Fruit fly (Drosophila melanogaster) Kc167 (cell line): ENCODE data around the gene WASp.

Experiments
- h ChIP-seq: fragments of >200 bp; optimal IDR thresholded peaks from 3 replicates; lab custom pipeline; 2018; ENCODE audit warnings: missing external identifiers
- psq ChIP-seq: fragments of >200 bp; optimal IDR thresholded peaks from 2 replicates; lab custom pipeline; 2017; ENCODE audit warnings: missing external identifiers

DNA sequence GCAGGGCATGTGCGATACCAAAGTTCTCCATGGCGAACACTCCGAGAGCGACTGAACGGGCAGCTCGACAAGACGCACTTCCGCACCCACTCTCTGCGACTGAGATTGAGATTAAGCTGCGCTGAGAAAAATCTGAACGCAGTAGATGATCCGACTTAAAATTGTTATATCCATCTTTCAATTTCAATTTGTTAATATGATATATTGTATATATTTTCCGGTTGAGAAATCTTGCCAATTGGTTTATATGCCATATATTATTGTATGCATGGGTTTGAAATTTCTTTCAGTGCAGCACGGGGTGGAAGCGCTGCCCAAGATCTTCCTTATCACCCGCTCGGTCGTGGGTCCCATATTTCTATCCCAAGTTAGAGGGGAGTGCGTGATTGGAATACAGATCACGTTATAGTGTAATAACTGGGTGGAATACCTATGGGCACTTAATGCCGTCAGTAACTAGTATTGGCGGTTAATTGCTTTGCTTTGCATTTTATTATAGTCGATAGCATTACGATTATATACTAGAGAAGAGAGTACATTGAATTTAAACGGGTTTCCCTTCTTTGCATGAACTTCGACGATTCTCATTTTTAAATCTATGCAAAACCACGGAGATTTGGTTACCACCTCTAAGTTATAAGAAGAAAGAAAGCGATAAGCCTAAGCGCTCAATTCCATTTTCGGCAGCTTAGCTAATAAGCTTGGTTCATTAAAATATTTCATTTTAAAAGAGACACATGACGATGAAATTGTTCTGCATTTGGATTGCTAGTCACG, 48.4 kb upstream of the WASp start, which contains the start of the genes Nepl19 and Nepl20:
- no peak for TF ChIP-seq psq
- no peak for TF ChIP-seq h (lab: Kevin White, UChicago)
